Worm (Caenorhabditis elegans) whole organism, young adult: Measurements from ENCODE around the gene mrpl-53.

Experiments used
- F49E8.2 ChIP-seq: sonication (generic microtip); optimal IDR thresholded peaks from 3 replicates; lab custom pipeline; 2017; ENCODE audit warnings: missing genetic modification characterization, mild to moderate bottlenecking, missing compliant biosample characterization, antibody characterized with exemption, moderate library complexity; ENCODE audit not compliant: insufficient read depth
- F55B11.4 ChIP-seq: sonication (generic microtip); optimal IDR thresholded peaks from 2 replicates; lab custom pipeline; 2016; ENCODE audit warnings: missing compliant biosample characterization, missing genetic modification characterization, borderline replicate concordance; ENCODE audit not compliant: insufficient read depth
- Y79H2A.3 ChIP-seq: fragments of 200-800 bp; sonication (Bioruptor generic); conservative IDR thresholded peaks from 2 replicates; pipeline ENCODE4 v1.3.6; 2022; ENCODE audit warnings: missing genetic modification reagents, missing genetic modification characterization, missing compliant biosample characterization
- nhr-179 ChIP-seq: sonication (generic microtip); optimal IDR thresholded peaks from 2 replicates; lab custom pipeline; 2016; ENCODE audit warnings: mild to moderate bottlenecking, missing genetic modification characterization, missing compliant biosample characterization
- pha-4 ChIP-seq: fragments of 150-350 bp; sonication (generic microtip); optimal IDR thresholded peaks from 2 replicates; lab custom pipeline; 2014; ENCODE audit warnings: missing biosample characterization, missing genetic modification reagents, missing genetic modification characterization

DNA sequence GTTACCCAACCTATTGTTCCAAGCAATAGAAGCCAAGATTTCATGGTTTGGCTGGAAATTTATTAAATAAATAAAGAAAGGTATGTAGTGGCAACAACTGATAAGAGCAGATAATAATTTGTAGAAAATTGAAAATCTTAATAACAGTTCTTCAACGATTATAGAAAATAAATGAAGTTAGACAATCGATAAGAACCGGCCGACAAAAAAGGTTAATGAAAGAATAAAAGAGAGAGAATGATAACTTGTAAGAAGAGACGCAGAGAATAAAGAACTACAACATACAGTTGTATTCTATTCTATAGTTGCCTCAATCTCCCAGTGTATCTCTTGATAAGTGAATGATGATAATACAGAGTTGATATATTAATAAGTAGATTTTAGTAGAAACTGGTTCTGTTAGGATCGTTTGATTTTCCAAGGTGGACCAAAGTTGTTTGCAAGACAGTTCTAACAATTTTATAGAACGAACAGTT is 10.7 kb upstream of the mrpl-53 start, which contains the start of gene ugt-58:
- TF ChIP-seq F55B11.4 (tag; lab: Kevin White, UChicago): no peak
- TF ChIP-seq pha-4: no peak
- TF ChIP-seq nhr-179 (tag; lab: Kevin White, UChicago): no peak
- TF ChIP-seq F49E8.2 (tag; lab: Kevin White, UChicago): no peak
- no peak for TF ChIP-seq Y79H2A.3 (GFP tag; lab: Robert Waterston, UW)
